Fruit fly (Drosophila melanogaster): ENCODE results near the gene BBS8.
A peak's percentile ranks its signal among the peaks of the same experiment; 100 is the strongest.

BBS8 gene

dm6 chr2L:414593-415399 is 7.9 kb upstream of the BBS8 start, which contains the start of the genes AP-2alpha and ebi (continued):
- TF ChIP-seq Fer1 (GFP tag; optimal IDR thresholded peaks at IDR 0.05) (peak; percentile 78), D19B (GFP tag; optimal IDR thresholded peaks at IDR 0.05) (peak; percentile 65), CG11560 (tag; IDR thresholded peaks at IDR 0.05) (peak; percentile 82), CG6791 (GFP tag; IDR thresholded peaks at IDR 0.05; ENCODE audit: partially characterized antibody) (no peak), CG18619 (GFP tag; optimal IDR thresholded peaks at IDR 0.05) (peak; percentile 87), CG7357 (GFP tag; IDR thresholded peaks at IDR 0.05) (peak; percentile 74; the same call in 2 of the 3 replicates), CG2712 (tag; optimal IDR thresholded peaks at IDR 0.05) (peak; percentile 85), CG11398 (GFP tag; optimal IDR thresholded peaks at IDR 0.05) (peak; percentile 89), Opbp (GFP tag; IDR thresholded peaks at IDR 0.05; ENCODE audit: partially characterized antibody) (peak; percentile 48; the same call in 1 of the 3 replicates), btn (GFP tag; optimal IDR thresholded peaks at IDR 0.05) (peak; percentile 80), jumu (GFP tag; optimal IDR thresholded peaks at IDR 0.05) (peak; percentile 95), CG4730 (GFP tag; IDR thresholded peaks at IDR 0.05) (peak; percentile 78), CG3995 (GFP tag; optimal IDR thresholded peaks at IDR 0.05) (peak; percentile 68), slou (GFP tag; optimal IDR thresholded peaks at IDR 0.05) (peak; percentile 86), emc (GFP tag; optimal IDR thresholded peaks at IDR 0.05) (peak; percentile 80), CG14441 (GFP tag; IDR thresholded peaks at IDR 0.05) (peak; percentile 89), CG4404 (GFP tag; IDR thresholded peaks at IDR 0.05) (peak; percentile 92), unpg (GFP tag; optimal IDR thresholded peaks at IDR 0.05) (peak; percentile 70), fru (optimal IDR thresholded peaks at IDR 0.05) (no peak), jigr1 (GFP tag; IDR thresholded peaks at IDR 0.05) (peak; percentile 84; the same call in 2 of the 3 replicates), CG16863 (GFP tag; optimal IDR thresholded peaks at IDR 0.05) (peak; percentile 93), CG6254 (GFP tag; optimal IDR thresholded peaks at IDR 0.05) (no peak), tup (GFP tag; optimal IDR thresholded peaks at IDR 0.05) (peak; percentile 61), NfI (GFP tag; optimal IDR thresholded peaks at IDR 0.05) (peak; percentile 83), bab2 (GFP tag; optimal IDR thresholded peaks at IDR 0.05) (peak; percentile 94), Xbp1 (GFP tag; optimal IDR thresholded peaks at IDR 0.05) (peak; percentile 94), fd102C (GFP tag; optimal IDR thresholded peaks at IDR 0.05) (no peak), sqz (GFP tag; optimal IDR thresholded peaks at IDR 0.05) (peak; percentile 22), pan (optimal IDR thresholded peaks at IDR 0.05) (no peak), pan (GFP tag; optimal IDR thresholded peaks at IDR 0.05 in 1 of 2, IDR thresholded peaks at IDR 0.05 in 1 of 2) (peak in 1 of 2 experiments; percentile 82), CG33213 (GFP tag; optimal IDR thresholded peaks at IDR 0.05) (peak; percentile 89), jing (GFP tag; optimal IDR thresholded peaks at IDR 0.05) (peak; percentile 59), ase (GFP tag; IDR thresholded peaks at IDR 0.05) (peak; percentile 71; the same call in 2 of the 3 replicates), ATbp (GFP tag; optimal IDR thresholded peaks at IDR 0.05) (peak; percentile 63), CG6813 (GFP tag; optimal IDR thresholded peaks at IDR 0.05) (peak; percentile 44), CG15514 (GFP tag; optimal IDR thresholded peaks at IDR 0.05) (peak; percentile 86), pfk (GFP tag; optimal IDR thresholded peaks at IDR 0.05) (peak; percentile 31), CG1792 (GFP tag; optimal IDR thresholded peaks at IDR 0.05) (peak; percentile 85), Deaf1 (tag; optimal IDR thresholded peaks at IDR 0.05) (no peak), Asciz (GFP tag; optimal IDR thresholded peaks at IDR 0.05) (peak; percentile 60), CG30431 (GFP tag; optimal IDR thresholded peaks at IDR 0.05) (peak; percentile 80), sug (tag; optimal IDR thresholded peaks at IDR 0.05) (peak; percentile 88), pita (GFP tag; optimal IDR thresholded peaks at IDR 0.05) (no peak), CG6683 (GFP tag; optimal IDR thresholded peaks at IDR 0.05) (peak; percentile 28), Poxn (GFP tag; IDR thresholded peaks at IDR 0.05) (peak; percentile 71), Fer3 (tag; optimal IDR thresholded peaks at IDR 0.05) (peak; percentile 78), stwl (tag; optimal IDR thresholded peaks at IDR 0.05) (peak; percentile 23), HLH4C (GFP tag; IDR thresholded peaks at IDR 0.05; ENCODE audit: partially characterized antibody) (no peak)
